Worm (Caenorhabditis elegans) whole organism, L3 larva: Measurements from ENCODE around the gene K08E5.1.

Experiments
- aly-2 ChIP-seq: fragments of 150-350 bp; optimal IDR thresholded peaks from 2 replicates; lab custom pipeline; 2014; ENCODE audit warnings: missing biosample characterization, missing genetic modification characterization
- ama-1 ChIP-seq: fragments of 150-350 bp; optimal IDR thresholded peaks from 2 replicates; lab custom pipeline; 2018
- ceh-82 ChIP-seq: fragments of 150-350 bp; optimal IDR thresholded peaks from 2 replicates; lab custom pipeline; 2014; ENCODE audit warnings: missing biosample characterization, missing genetic modification characterization
- elt-1 ChIP-seq: fragments of 150-350 bp; optimal IDR thresholded peaks from 2 replicates; lab custom pipeline; 2014; ENCODE audit warnings: missing biosample characterization, missing genetic modification characterization
- fkh-10 ChIP-seq: sonication (generic microtip); optimal IDR thresholded peaks from 2 replicates; lab custom pipeline; 2017; ENCODE audit warnings: missing biosample characterization, missing genetic modification reagents, missing genetic modification characterization
- fos-1 ChIP-seq: fragments of 150-350 bp; optimal IDR thresholded peaks from 2 replicates; lab custom pipeline; 2014; ENCODE audit warnings: missing biosample characterization, missing genetic modification characterization
- jun-1 ChIP-seq: fragments of 150-350 bp; optimal IDR thresholded peaks from 2 replicates; lab custom pipeline; 2014; ENCODE audit warnings: missing biosample characterization, missing genetic modification reagents, missing genetic modification characterization
- nhr-25 ChIP-seq: sonication (generic microtip); optimal IDR thresholded peaks from 2 replicates; lab custom pipeline; 2017; ENCODE audit warnings: missing biosample characterization, missing genetic modification characterization
- zag-1 ChIP-seq: fragments of 150-350 bp; optimal IDR thresholded peaks from 2 replicates; lab custom pipeline; 2014; ENCODE audit warnings: missing biosample characterization, missing genetic modification characterization

ce11 chrIII:10106390-10106789 is 40.2 kb downstream of the K08E5.1 start, which contains the start of gene srt-55:
- no peak for TF ChIP-seq zag-1 (tag; lab: Kevin White, UChicago)
- TF ChIP-seq ama-1 (lab: Kevin White, UChicago), result no peak
- no peak for TF ChIP-seq jun-1
- no peak for TF ChIP-seq ceh-82 (tag; lab: Kevin White, UChicago)
- TF ChIP-seq aly-2 (tag; lab: Kevin White, UChicago), result no peak
- no peak for TF ChIP-seq fos-1
- TF ChIP-seq elt-1 (tag; lab: Kevin White, UChicago), result no peak
- no peak for TF ChIP-seq nhr-25 (tag; lab: Kevin White, UChicago)
- TF ChIP-seq fkh-10 (GFP tag; lab: Kevin White, UChicago), result no peak
